Fruit fly (Drosophila melanogaster): Measurements from ENCODE around the gene CG1265.
A peak's percentile ranks its signal among the peaks of the same experiment; 100 is the strongest.

CG1265 gene

dm6 chr3L:4225647-4226470, 28.7 kb upstream of the CG1265 start:
- TF ChIP-seq aop (GFP tag; IDR thresholded peaks at IDR 0.05) (0 out of 2 replicates have a peak, but pooled peaks have one; percentile 41), Lim3 (GFP tag; IDR thresholded peaks at IDR 0.05) (no peak), Gug (GFP tag; IDR thresholded peaks at IDR 0.05) (no peak), Pdp1 (GFP tag; optimal IDR thresholded peaks at IDR 0.05) (peak in 1 of 2 experiments; percentile 67), kni (GFP tag; optimal IDR thresholded peaks at IDR 0.05) (peak; percentile 7), CG5245 (GFP tag; optimal IDR thresholded peaks at IDR 0.05) (no peak), ranshi (GFP tag; IDR thresholded peaks at IDR 0.05) (no peak), Deaf1 (tag; optimal IDR thresholded peaks at IDR 0.05) (peak; percentile 20), crol (GFP tag; IDR thresholded peaks at IDR 0.05) (peak; percentile 90), Six4 (GFP tag; optimal IDR thresholded peaks at IDR 0.05) (no peak), ara (GFP tag; IDR thresholded peaks at IDR 0.05) (no peak), MTF-1 (GFP tag; optimal IDR thresholded peaks at IDR 0.05; ENCODE audit: borderline replicate concordance) (no peak), fru (optimal IDR thresholded peaks at IDR 0.05) (no peak), CG4707 (GFP tag; optimal IDR thresholded peaks at IDR 0.05) (no peak), CG1233 (GFP tag; optimal IDR thresholded peaks at IDR 0.05) (no peak), CG17359 (tag; optimal IDR thresholded peaks at IDR 0.05) (no peak), cato (GFP tag; optimal IDR thresholded peaks at IDR 0.05; ENCODE audit: borderline replicate concordance) (no peak), CG34376 (GFP tag; optimal IDR thresholded peaks at IDR 0.05) (peak; percentile 67), Med (GFP tag) (peak; percentile 70), sd (tag; optimal IDR thresholded peaks at IDR 0.05) (peak; percentile 75), nom (GFP tag; optimal IDR thresholded peaks at IDR 0.05) (peak; percentile 32), Bgb (GFP tag; IDR thresholded peaks at IDR 0.05; ENCODE audit: partially characterized antibody) (no peak), CG15514 (GFP tag; optimal IDR thresholded peaks at IDR 0.05) (no peak), tup (GFP tag; optimal IDR thresholded peaks at IDR 0.05) (no peak), D19B (GFP tag; optimal IDR thresholded peaks at IDR 0.05) (peak; percentile 42), CG10543 (GFP tag; optimal IDR thresholded peaks at IDR 0.05) (peak; percentile 14), NC2β (GFP tag; optimal IDR thresholded peaks at IDR 0.05) (no peak), cwo (GFP tag; optimal IDR thresholded peaks at IDR 0.05) (peak; percentile 63), sug (tag; optimal IDR thresholded peaks at IDR 0.05) (peak; percentile 72), CG8290 (GFP tag; optimal IDR thresholded peaks at IDR 0.05) (no peak), CG8290 (tag; optimal IDR thresholded peaks at IDR 0.05) (peak in 1 of 2 experiments; percentile 8), btn (GFP tag; optimal IDR thresholded peaks at IDR 0.05) (no peak), chinmo (GFP tag; IDR thresholded peaks at IDR 0.05; ENCODE audit: partially characterized antibody) (0 out of 4 replicates have a peak, but pooled peaks have one; percentile 42), corto (GFP tag; optimal IDR thresholded peaks at IDR 0.05) (no peak), vvl (GFP tag; IDR thresholded peaks at IDR 0.05) (0 out of 2 replicates have a peak, but pooled peaks have one; percentile 7), CG3163 (GFP tag; optimal IDR thresholded peaks at IDR 0.05) (no peak), ase (GFP tag; IDR thresholded peaks at IDR 0.05) (no peak), CG13287 (GFP tag; IDR thresholded peaks at IDR 0.05; ENCODE audit: partially characterized antibody) (0 out of 2 replicates have a peak, but pooled peaks have one; percentile 5), CG12769 (tag; optimal IDR thresholded peaks at IDR 0.05) (peak; percentile 31), pfk (GFP tag; optimal IDR thresholded peaks at IDR 0.05) (no peak), CG8765 (GFP tag; IDR thresholded peaks at IDR 0.05) (no peak), Hr78 (GFP tag; optimal IDR thresholded peaks at IDR 0.05) (peak in 1 of 2 experiments; percentile 82), sr (GFP tag; IDR thresholded peaks at IDR 0.05) (peak; percentile 82; the same call in 2 of the 3 replicates), CG9876 (GFP tag; optimal IDR thresholded peaks at IDR 0.05) (no peak), dpn (GFP tag; optimal IDR thresholded peaks at IDR 0.05) (no peak), CG5953 (GFP tag; IDR thresholded peaks at IDR 0.05) (no peak), tap (tag; optimal IDR thresholded peaks at IDR 0.05) (no peak), Dbx (GFP tag; IDR thresholded peaks at IDR 0.05) (no peak)
